Fruit fly (Drosophila melanogaster): Measurements from ENCODE around the gene CG17549.

The CG17549 gene

DNA sequence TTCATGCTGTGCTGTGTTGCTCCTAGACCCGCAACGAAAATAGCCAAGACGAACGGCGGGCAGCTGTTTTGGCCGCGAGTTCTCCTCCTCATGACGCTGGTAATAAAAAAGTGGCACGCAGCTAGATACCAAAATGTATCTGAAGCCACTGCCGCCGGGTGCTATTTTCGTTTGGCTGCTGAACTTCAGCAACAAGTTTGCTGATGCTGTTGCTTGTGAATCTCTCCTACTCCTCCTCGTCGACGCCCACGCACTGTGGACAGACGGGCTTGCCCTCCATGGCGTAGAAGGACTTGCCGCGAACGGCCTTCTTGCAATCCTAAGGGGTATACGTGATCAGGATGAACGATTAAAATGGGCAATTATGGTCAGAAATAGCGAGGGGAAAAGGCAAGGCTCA, 13.5 kb upstream of the CG17549 start:
- TF ChIP-seq Eip93F (GFP tag; optimal IDR thresholded peaks at IDR 0.05): no peak
- no peak for TF ChIP-seq cyc (GFP tag; optimal IDR thresholded peaks at IDR 0.05)
- TF ChIP-seq fd85E (GFP tag; optimal IDR thresholded peaks at IDR 0.05): no peak
- TF ChIP-seq fkh (GFP tag; optimal IDR thresholded peaks at IDR 0.05): no peak
- no peak for TF ChIP-seq Ets21C (GFP tag; optimal IDR thresholded peaks at IDR 0.05)
- TF ChIP-seq CG10631 (GFP tag; optimal IDR thresholded peaks at IDR 0.05): no peak
- TF ChIP-seq lz (GFP tag; optimal IDR thresholded peaks at IDR 0.05): no peak
- TF ChIP-seq Smox (GFP tag; optimal IDR thresholded peaks at IDR 0.05): no peak
- TF ChIP-seq CG9139 (GFP tag; optimal IDR thresholded peaks at IDR 0.05): no peak
- no peak for TF ChIP-seq CG6276 (GFP tag; optimal IDR thresholded peaks at IDR 0.05)
- TF ChIP-seq OdsH (GFP tag; optimal IDR thresholded peaks at IDR 0.05): no peak
- TF ChIP-seq CG31627 (GFP tag; optimal IDR thresholded peaks at IDR 0.05): no peak
- no peak for TF ChIP-seq CG8119 (GFP tag; IDR thresholded peaks at IDR 0.05)

DNA sequence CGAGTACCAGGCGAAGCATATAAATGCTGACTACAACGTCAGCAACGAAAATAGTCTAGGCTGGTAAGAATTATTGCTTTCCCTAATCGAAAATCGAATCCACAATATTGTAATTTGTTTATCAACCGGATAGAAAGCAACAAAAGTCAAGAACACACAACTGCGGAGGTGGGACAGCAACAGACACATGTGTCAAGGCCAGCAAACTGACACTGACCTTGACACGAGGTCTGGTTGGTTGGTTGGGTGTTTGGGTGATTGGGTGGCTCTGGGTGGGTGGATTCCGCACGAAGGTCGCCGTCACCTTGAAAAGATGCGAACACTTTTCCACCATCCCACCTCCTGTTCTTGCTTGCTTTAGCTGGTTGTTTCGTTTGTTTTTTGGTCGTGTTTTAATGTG, 12.8 kb upstream of the CG17549 start:
- TF ChIP-seq lz (GFP tag; optimal IDR thresholded peaks at IDR 0.05) (no peak), CG11762 (GFP tag; optimal IDR thresholded peaks at IDR 0.05; ENCODE audit: insufficient read depth) (no peak), CG31627 (GFP tag; optimal IDR thresholded peaks at IDR 0.05) (no peak), CG10669 (GFP tag; optimal IDR thresholded peaks at IDR 0.05) (no peak), CG15336 (GFP tag; IDR thresholded peaks at IDR 0.05) (no peak), salr (GFP tag; optimal IDR thresholded peaks at IDR 0.05) (no peak), CG7368 (GFP tag; optimal IDR thresholded peaks at IDR 0.05) (no peak), CG4318 (GFP tag; optimal IDR thresholded peaks at IDR 0.05) (no peak), Sox15 (GFP tag; optimal IDR thresholded peaks at IDR 0.05) (no peak), CG6854 (GFP tag; optimal IDR thresholded peaks at IDR 0.05) (no peak), CG8319 (GFP tag; optimal IDR thresholded peaks at IDR 0.05) (no peak), Eip93F (GFP tag; optimal IDR thresholded peaks at IDR 0.05) (no peak), ss (GFP tag; optimal IDR thresholded peaks at IDR 0.05) (no peak), topi (GFP tag; optimal IDR thresholded peaks at IDR 0.05) (no peak), dac (GFP tag; optimal IDR thresholded peaks at IDR 0.05) (no peak), CG3032 (tag; optimal IDR thresholded peaks at IDR 0.05) (no peak), Eip75B (GFP tag; optimal IDR thresholded peaks at IDR 0.05) (no peak), CG8119 (GFP tag; IDR thresholded peaks at IDR 0.05) (no peak), CG1621 (tag; optimal IDR thresholded peaks at IDR 0.05) (no peak)

DNA sequence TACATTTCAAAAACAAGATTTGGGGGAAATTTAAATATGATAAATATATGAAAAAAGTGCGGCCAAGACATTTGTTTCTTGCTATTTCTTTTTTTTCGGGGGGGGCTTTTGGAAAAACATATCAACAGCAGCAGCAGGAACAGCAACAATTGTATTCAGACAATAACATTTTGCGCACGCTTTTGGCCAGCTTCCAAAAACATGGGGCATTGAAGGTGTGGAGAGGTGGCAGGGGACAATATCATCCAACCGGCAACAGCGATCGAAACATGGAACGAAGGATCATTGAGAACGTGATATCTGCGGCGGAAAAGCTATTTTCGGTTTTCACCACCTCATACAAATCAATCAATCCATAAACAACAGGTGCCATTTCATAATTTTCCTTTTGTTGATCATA, 12.0 kb upstream of the CG17549 start:
- no peak for TF ChIP-seq topi (GFP tag; optimal IDR thresholded peaks at IDR 0.05)
- no peak for TF ChIP-seq CG8119 (GFP tag; IDR thresholded peaks at IDR 0.05)
- TF ChIP-seq acj6 (GFP tag; optimal IDR thresholded peaks at IDR 0.05): no peak
- TF ChIP-seq Eip78C (GFP tag): no peak
- no peak for TF ChIP-seq svp (GFP tag)
- no peak for TF ChIP-seq spab (GFP tag; optimal IDR thresholded peaks at IDR 0.05)
- TF ChIP-seq vri (GFP tag; optimal IDR thresholded peaks at IDR 0.05): no peak
- TF ChIP-seq fd85E (GFP tag; optimal IDR thresholded peaks at IDR 0.05): no peak
- no peak for TF ChIP-seq Eip75B (GFP tag; optimal IDR thresholded peaks at IDR 0.05)
- no peak for TF ChIP-seq Gug (GFP tag; IDR thresholded peaks at IDR 0.05)
- no peak for TF ChIP-seq CG3919 (GFP tag; optimal IDR thresholded peaks at IDR 0.05)
- no peak for TF ChIP-seq CG9139 (GFP tag; optimal IDR thresholded peaks at IDR 0.05)

- peak; percentile 90 for TF ChIP-seq CG10631 (GFP tag; optimal IDR thresholded peaks at IDR 0.05)
- peak; percentile 22 for TF ChIP-seq topi (GFP tag; optimal IDR thresholded peaks at IDR 0.05)
- TF ChIP-seq Hr38 (GFP tag; optimal IDR thresholded peaks at IDR 0.05): no peak
- TF ChIP-seq acj6 (GFP tag; optimal IDR thresholded peaks at IDR 0.05): peak; percentile 82
- peak; percentile 64; the same call in 2 of the 3 replicates for TF ChIP-seq CG8119 (GFP tag; IDR thresholded peaks at IDR 0.05)
- peak; percentile 28 for TF ChIP-seq fd59A (GFP tag; optimal IDR thresholded peaks at IDR 0.05)
- peak; percentile 82 for TF ChIP-seq OdsH (GFP tag; optimal IDR thresholded peaks at IDR 0.05)
- peak; percentile 66 for TF ChIP-seq CG4318 (GFP tag; optimal IDR thresholded peaks at IDR 0.05)
- peak; percentile 24 for TF ChIP-seq CG7368 (GFP tag; optimal IDR thresholded peaks at IDR 0.05)
- peak; percentile 56 for TF ChIP-seq CG6854 (GFP tag; optimal IDR thresholded peaks at IDR 0.05)
- TF ChIP-seq CG15336 (GFP tag; IDR thresholded peaks at IDR 0.05): no peak; the same call in none of the 2 replicates
- peak; percentile 82 for TF ChIP-seq Eip78C (GFP tag)
- TF ChIP-seq CG3032 (tag; optimal IDR thresholded peaks at IDR 0.05): peak; percentile 84
- TF ChIP-seq vri (GFP tag; optimal IDR thresholded peaks at IDR 0.05): peak; percentile 50
- peak; percentile 61 for TF ChIP-seq Ets21C (GFP tag; optimal IDR thresholded peaks at IDR 0.05)
- peak; percentile 77 for TF ChIP-seq esn (GFP tag; optimal IDR thresholded peaks at IDR 0.05)
- TF ChIP-seq CG11902 (GFP tag; optimal IDR thresholded peaks at IDR 0.05): peak; percentile 28
- peak; percentile 84 for TF ChIP-seq achi (GFP tag; optimal IDR thresholded peaks at IDR 0.05)
- peak; percentile 5 for TF ChIP-seq fd85E (GFP tag; optimal IDR thresholded peaks at IDR 0.05)
- peak; percentile 25 for TF ChIP-seq CG1621 (tag; optimal IDR thresholded peaks at IDR 0.05)
- peak; percentile 59 for TF ChIP-seq lz (GFP tag; optimal IDR thresholded peaks at IDR 0.05)
- peak; percentile 79 for TF ChIP-seq CG16779 (tag; optimal IDR thresholded peaks at IDR 0.05)
- peak; percentile 49; the same call in 1 of the 2 replicates for TF ChIP-seq CG11294 (GFP tag; IDR thresholded peaks at IDR 0.05)
These were observed 8.7 kb upstream of the CG17549 start, which contains the start of gene CG17544 for dm6 chr2L:19398317-19399234. Gene CG17544 (minus strand): TSS chr2L:19398493.
